Fruit fly (Drosophila melanogaster) whole organism, pupa: Measurements from ENCODE around the gene ppk28.

Source experiments
- CG10348 ChIP-seq: fragments of 200-800 bp; sonication (Bioruptor generic); IDR thresholded peaks from 2 replicates; pipeline ENCODE4 v1.3.6; 2022; ENCODE audit warnings: missing biosample characterization, missing genetic modification characterization
- CG12605 ChIP-seq: fragments of 200-800 bp; sonication (Bioruptor generic); IDR thresholded peaks from 2 replicates; pipeline ENCODE4 v1.3.6; 2022; ENCODE audit warnings: missing biosample characterization, missing genetic modification characterization
- CG13204 ChIP-seq: fragments of 200-800 bp; sonication (Bioruptor generic); optimal IDR thresholded peaks from 2 replicates; lab custom pipeline; 2018; ENCODE audit warnings: missing biosample characterization, mild to moderate bottlenecking, missing genetic modification characterization, moderate library complexity
- CG14655 ChIP-seq: fragments of 200-800 bp; sonication (Bioruptor generic); optimal IDR thresholded peaks from 3 replicates; lab custom pipeline; 2017; ENCODE audit warnings: mild to moderate bottlenecking, missing biosample characterization, missing genetic modification reagents, missing genetic modification characterization
- CG15710 ChIP-seq: fragments of 200-800 bp; sonication (Bioruptor generic); optimal IDR thresholded peaks from 2 replicates; lab custom pipeline; 2018; ENCODE audit warnings: missing biosample characterization, mild to moderate bottlenecking, missing genetic modification characterization, moderate library complexity
- CG17806 ChIP-seq: fragments of 200-800 bp; sonication (Bioruptor generic); optimal IDR thresholded peaks from 2 replicates; lab custom pipeline; 2018; ENCODE audit warnings: missing biosample characterization, mild to moderate bottlenecking, missing genetic modification characterization, moderate library complexity
- CG32121 ChIP-seq: fragments of 200-800 bp; sonication (Bioruptor generic); IDR thresholded peaks from 2 replicates; pipeline ENCODE4 v1.3.6; 2022; ENCODE audit warnings: missing biosample characterization, missing genetic modification characterization
- CG34367 ChIP-seq: fragments of 200-800 bp; sonication (Bioruptor generic); optimal IDR thresholded peaks from 2 replicates; lab custom pipeline; 2018; ENCODE audit warnings: missing biosample characterization, mild to moderate bottlenecking, missing genetic modification characterization
- CG4496 ChIP-seq: fragments of 200-800 bp; sonication (Bioruptor generic); IDR thresholded peaks from 3 replicates; pipeline ENCODE4 v1.3.6; 2022; ENCODE audit warnings: missing biosample characterization, missing genetic modification characterization
- CG8159 ChIP-seq: fragments of 200-800 bp; sonication (Bioruptor generic); optimal IDR thresholded peaks from 3 replicates; lab custom pipeline; 2018; ENCODE audit warnings: missing biosample characterization, mild to moderate bottlenecking, missing genetic modification characterization, moderate library complexity
- CG8301 ChIP-seq: fragments of 200-800 bp; sonication (Bioruptor generic); optimal IDR thresholded peaks from 2 replicates; lab custom pipeline; 2018; ENCODE audit warnings: missing biosample characterization, mild to moderate bottlenecking, missing genetic modification characterization
- CG9948 ChIP-seq: fragments of 200-800 bp; sonication (Bioruptor generic); optimal IDR thresholded peaks from 2 replicates; lab custom pipeline; 2018; ENCODE audit warnings: missing biosample characterization, mild to moderate bottlenecking, missing genetic modification characterization, moderate library complexity
- D1 ChIP-seq: fragments of 200-800 bp; sonication (Bioruptor generic); optimal IDR thresholded peaks from 2 replicates; lab custom pipeline; 2018; ENCODE audit warnings: missing biosample characterization, mild to moderate bottlenecking, missing genetic modification characterization, moderate library complexity
- EcR ChIP-seq: fragments of 200-800 bp; sonication (Bioruptor generic); optimal IDR thresholded peaks from 3 replicates; lab custom pipeline; 2019; ENCODE audit warnings: missing biosample characterization, missing genetic modification characterization, mild to moderate bottlenecking, moderate library complexity, missing genetic modification reagents
- Ets98B ChIP-seq: fragments of 200-800 bp; sonication (Bioruptor generic); IDR thresholded peaks from 2 replicates; pipeline ENCODE4 v1.3.6; 2022; ENCODE audit warnings: missing biosample characterization, missing genetic modification characterization
- Pif1A ChIP-seq: fragments of 200-800 bp; sonication (Bioruptor generic); optimal IDR thresholded peaks from 3 replicates; lab custom pipeline; 2016; ENCODE audit warnings: missing biosample characterization, missing genetic modification characterization
- Pif1B ChIP-seq: fragments of 200-800 bp; sonication (Bioruptor generic); optimal IDR thresholded peaks from 3 replicates; lab custom pipeline; 2016; ENCODE audit warnings: missing biosample characterization, missing genetic modification characterization
- Snoo ChIP-seq: fragments of 200-800 bp; sonication (Bioruptor generic); optimal IDR thresholded peaks from 3 replicates; lab custom pipeline; 2017; ENCODE audit warnings: missing biosample characterization, mild to moderate bottlenecking, missing genetic modification characterization, inconsistent platforms
- fd96Ca ChIP-seq: fragments of 200-800 bp; sonication (Bioruptor generic); IDR thresholded peaks from 3 replicates; pipeline ENCODE4 v1.3.6; 2022; ENCODE audit warnings: missing biosample characterization, missing genetic modification characterization
- gl ChIP-seq: fragments of 200-800 bp; sonication (Bioruptor generic); optimal IDR thresholded peaks from 2 replicates; lab custom pipeline; 2018; ENCODE audit warnings: missing biosample characterization, mild to moderate bottlenecking, missing genetic modification characterization
- rn ChIP-seq: fragments of 200-800 bp; sonication (Bioruptor generic); IDR thresholded peaks from 2 replicates; pipeline ENCODE4 v1.3.6; 2022; ENCODE audit warnings: missing biosample characterization, missing genetic modification characterization

Gene ppk28

dm6 chrX:16835304-16835703 is 29.4 kb downstream of the ppk28 start, which contains the start of the genes CG13004 and CG46306:
TSS of gene CG13004 (minus strand) at chrX:16835520.
TSS of gene CG46306 (minus strand) at chrX:16835520.
- peak; percentile 14 for TF ChIP-seq gl (tag; lab: Kevin White, UChicago)
- TF ChIP-seq fd96Ca (GFP tag; lab: Robert Waterston, UW): no peak
- TF ChIP-seq EcR (GFP tag; lab: Kevin White, UChicago): peak; percentile 21
- TF ChIP-seq Pif1B: no peak
- peak; percentile 12; the same call in 1 of the 2 replicates for TF ChIP-seq Ets98B (GFP tag; lab: Robert Waterston, UW)
- TF ChIP-seq CG12605 (GFP tag; lab: Robert Waterston, UW): peak; percentile 37; the same call in 1 of the 2 replicates
- no peak for TF ChIP-seq CG14655 (GFP tag; lab: Kevin White, UChicago)
- peak; percentile 47; the same call in 1 of the 3 replicates for TF ChIP-seq CG4496 (GFP tag; lab: Robert Waterston, UW)
- no peak; the same call in 1 of the 2 replicates for TF ChIP-seq CG32121 (GFP tag; lab: Robert Waterston, UW)
- TF ChIP-seq CG34367 (tag; lab: Kevin White, UChicago): no peak
- TF ChIP-seq D1: no peak
- TF ChIP-seq CG15710 (tag; lab: Kevin White, UChicago): no peak
- TF ChIP-seq CG13204 (GFP tag; lab: Kevin White, UChicago): peak; percentile 29

DNA sequence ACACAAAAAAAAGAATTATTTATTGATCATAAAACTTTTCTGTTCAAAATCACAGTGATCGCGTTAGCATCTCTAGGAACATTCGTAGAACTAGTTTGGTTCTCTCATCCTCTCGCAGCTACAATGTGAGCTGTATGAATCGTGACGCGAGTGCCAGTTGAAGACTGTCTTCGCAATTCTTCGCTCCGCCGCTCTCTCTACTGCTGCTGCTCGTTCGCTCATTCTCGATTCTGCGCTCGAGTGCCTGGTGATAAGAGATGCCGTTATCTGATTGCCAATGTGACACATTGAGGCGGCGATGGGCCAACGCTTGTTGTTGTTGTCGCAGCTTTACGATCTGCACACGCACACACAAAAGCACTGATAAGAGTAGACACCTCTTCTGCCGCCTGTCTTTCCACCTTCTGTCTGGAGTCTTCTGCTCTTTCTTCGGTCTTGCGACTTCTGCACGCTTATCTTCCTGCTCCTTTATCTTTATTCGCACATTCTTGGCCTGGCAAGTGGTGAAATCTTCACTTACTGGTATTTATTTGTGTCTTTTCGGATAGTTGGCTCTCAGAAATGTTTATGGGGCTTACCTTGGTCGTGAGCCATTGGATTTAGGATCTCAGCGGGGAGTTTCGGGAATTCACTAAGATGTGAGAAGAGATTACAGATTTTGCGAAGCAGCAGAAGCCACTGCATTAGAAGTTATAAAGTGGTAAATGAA is 30.4 kb downstream of the ppk28 start:
- TF ChIP-seq Pif1B: no peak
- TF ChIP-seq CG13204 (GFP tag; lab: Kevin White, UChicago): peak; percentile 19
- TF ChIP-seq Snoo (tag; lab: Kevin White, UChicago): no peak
- TF ChIP-seq CG17806 (tag; lab: Kevin White, UChicago): no peak
- no peak for TF ChIP-seq CG8301 (tag; lab: Kevin White, UChicago)
- TF ChIP-seq CG12605 (GFP tag; lab: Robert Waterston, UW): no peak
- TF ChIP-seq CG10348: no peak
- no peak for TF ChIP-seq CG32121 (GFP tag; lab: Robert Waterston, UW)
- no peak for TF ChIP-seq D1
- no peak for TF ChIP-seq CG8159 (tag; lab: Kevin White, UChicago)
- TF ChIP-seq Ets98B (GFP tag; lab: Robert Waterston, UW): no peak; the same call in 1 of the 2 replicates
- TF ChIP-seq CG4496 (GFP tag; lab: Robert Waterston, UW): 0 out of 3 replicates have a peak, but pooled peaks have one; percentile 22
- TF ChIP-seq CG34367 (tag; lab: Kevin White, UChicago): no peak
- TF ChIP-seq EcR (GFP tag; lab: Kevin White, UChicago): peak; percentile 65
- no peak for TF ChIP-seq CG14655 (GFP tag; lab: Kevin White, UChicago)
- TF ChIP-seq CG9948 (tag; lab: Kevin White, UChicago): no peak
- TF ChIP-seq Pif1A (GFP tag; lab: Kevin White, UChicago): no peak

- no peak for TF ChIP-seq CG4496 (GFP tag; lab: Robert Waterston, UW)
- no peak for TF ChIP-seq fd96Ca (GFP tag; lab: Robert Waterston, UW)
- TF ChIP-seq CG12605 (GFP tag; lab: Robert Waterston, UW): no peak
- TF ChIP-seq D1: no peak
- TF ChIP-seq CG14655 (GFP tag; lab: Kevin White, UChicago): peak; percentile 30
- peak; percentile 42 for TF ChIP-seq EcR (GFP tag; lab: Kevin White, UChicago)
- no peak for TF ChIP-seq CG32121 (GFP tag; lab: Robert Waterston, UW)
- TF ChIP-seq CG8301 (tag; lab: Kevin White, UChicago): no peak
- no peak for TF ChIP-seq CG15710 (tag; lab: Kevin White, UChicago)
- no peak for TF ChIP-seq CG10348
- TF ChIP-seq CG13204 (GFP tag; lab: Kevin White, UChicago): no peak
- no peak for TF ChIP-seq rn (GFP tag; lab: Robert Waterston, UW)
- no peak for TF ChIP-seq Snoo (tag; lab: Kevin White, UChicago)
- TF ChIP-seq CG9948 (tag; lab: Kevin White, UChicago): no peak
Measured at dm6 chrX:16836805-16837333, 31.0 kb downstream of the ppk28 start.

dm6 chrX:16837588-16838178 is 31.8 kb downstream of the ppk28 start:
- TF ChIP-seq CG15710 (tag; lab: Kevin White, UChicago) (no peak), fd96Ca (GFP tag; lab: Robert Waterston, UW) (0 out of 3 replicates have a peak, but pooled peaks have one; percentile 24)

dm6 chrX:16839033-16839432 is 33.2 kb downstream of the ppk28 start:
- TF ChIP-seq CG8301 (tag; lab: Kevin White, UChicago) (peak; percentile 4), CG12605 (GFP tag; lab: Robert Waterston, UW) (no peak), CG14655 (GFP tag; lab: Kevin White, UChicago) (peak; percentile 3), Pif1B (no peak)
- TF ChIP-seq, all 21 proteins: peak for 2

- no peak for TF ChIP-seq gl (tag; lab: Kevin White, UChicago)
- TF ChIP-seq D1: peak; percentile 39
Measured at dm6 chrX:16839905-16840304, 34.0 kb downstream of the ppk28 start.
